Fruit fly (Drosophila melanogaster): Measurements from ENCODE around the gene Smyd5.

The Smyd5 gene

dm6 chr3R:21184373-21185132 is 34.0 kb downstream of the Smyd5 start (continued):
- TF ChIP-seq HmgD (GFP tag; optimal IDR thresholded peaks at IDR 0.05) (peak; percentile 70), tna (GFP tag; IDR thresholded peaks at IDR 0.05; ENCODE audit: partially characterized antibody) (no peak), jigr1 (GFP tag; IDR thresholded peaks at IDR 0.05) (no peak), Usf (GFP tag; optimal IDR thresholded peaks at IDR 0.05) (peak; percentile 37), kay (GFP tag; optimal IDR thresholded peaks at IDR 0.05) (no peak), CG8924 (tag; optimal IDR thresholded peaks at IDR 0.05) (peak; percentile 39), CG7556 (GFP tag; optimal IDR thresholded peaks at IDR 0.05) (no peak), CTCF (GFP tag; optimal IDR thresholded peaks at IDR 0.05) (peak; percentile 97), grau (tag; optimal IDR thresholded peaks at IDR 0.05) (peak; percentile 64), CG6689 (GFP tag; IDR thresholded peaks at IDR 0.05) (0 out of 2 replicates have a peak, but pooled peaks have one; percentile 33), Atf3 (GFP tag; optimal IDR thresholded peaks at IDR 0.05) (peak; percentile 68), CG1024 (GFP tag; IDR thresholded peaks at IDR 0.05) (peak; percentile 49; the same call in 1 of the 2 replicates), Side (GFP tag; optimal IDR thresholded peaks at IDR 0.05) (peak; percentile 59), sr (GFP tag; IDR thresholded peaks at IDR 0.05) (0 out of 3 replicates have a peak, but pooled peaks have one; percentile 43), mld (GFP tag; IDR thresholded peaks at IDR 0.05; ENCODE audit: partially characterized antibody) (no peak), D19B (GFP tag; optimal IDR thresholded peaks at IDR 0.05) (peak; percentile 36), chm (GFP tag; IDR thresholded peaks at IDR 0.05) (peak; percentile 81), CG17328 (GFP tag; IDR thresholded peaks at IDR 0.05) (peak; percentile 75), dimm (GFP tag; IDR thresholded peaks at IDR 0.05) (no peak), CG33557 (GFP tag; optimal IDR thresholded peaks at IDR 0.05) (peak; percentile 15), CG8388 (GFP tag; optimal IDR thresholded peaks at IDR 0.05) (peak; percentile 26), Neu2 (GFP tag; optimal IDR thresholded peaks at IDR 0.05; ENCODE audit: borderline replicate concordance) (no peak), HLHmδ (GFP tag; optimal IDR thresholded peaks at IDR 0.05) (peak; percentile 59), Dip2 (GFP tag; IDR thresholded peaks at IDR 0.05) (no peak), bigmax (GFP tag; optimal IDR thresholded peaks at IDR 0.05) (no peak), CHES-1-like (GFP tag; optimal IDR thresholded peaks at IDR 0.05) (peak; percentile 58), CG34376 (GFP tag; optimal IDR thresholded peaks at IDR 0.05) (peak; percentile 83), Rfx (GFP tag; IDR thresholded peaks at IDR 0.05) (peak; percentile 90), CG16863 (GFP tag; optimal IDR thresholded peaks at IDR 0.05) (peak; percentile 65), HLH3B (GFP tag; IDR thresholded peaks at IDR 0.05) (peak; percentile 63), br (optimal IDR thresholded peaks at IDR 0.05) (no peak), CG31388 (GFP tag; optimal IDR thresholded peaks at IDR 0.05) (peak; percentile 50), Kr (GFP tag; optimal IDR thresholded peaks at IDR 0.05) (no peak), bab2 (GFP tag; optimal IDR thresholded peaks at IDR 0.05) (peak; percentile 69), CG33213 (GFP tag; optimal IDR thresholded peaks at IDR 0.05) (peak; percentile 86), CG17829 (tag; optimal IDR thresholded peaks at IDR 0.05) (peak; percentile 65), tx (GFP tag; optimal IDR thresholded peaks at IDR 0.05) (peak; percentile 58), CG14710 (tag; optimal IDR thresholded peaks at IDR 0.05) (peak; percentile 55), Hr39 (optimal IDR thresholded peaks at IDR 0.05) (no peak), CG34224 (GFP tag; IDR thresholded peaks at IDR 0.05; ENCODE audit: partially characterized antibody) (no peak), cato (GFP tag; optimal IDR thresholded peaks at IDR 0.05; ENCODE audit: borderline replicate concordance) (peak; percentile 62), CG13624 (GFP tag; optimal IDR thresholded peaks at IDR 0.05) (peak; percentile 77), CG4707 (GFP tag; optimal IDR thresholded peaks at IDR 0.05) (peak; percentile 71), Pdp1 (GFP tag; optimal IDR thresholded peaks at IDR 0.05) (peak; percentile 68 to 71), Ada2b (GFP tag; IDR thresholded peaks at IDR 0.05) (peak; percentile 44), vnd (GFP tag; IDR thresholded peaks at IDR 0.05; ENCODE audit: partially characterized antibody) (no peak), tup (GFP tag; optimal IDR thresholded peaks at IDR 0.05) (peak; percentile 23), CG17361 (GFP tag; IDR thresholded peaks at IDR 0.05) (peak; percentile 60; the same call in 2 of the 3 replicates), Eip74EF (GFP tag; optimal IDR thresholded peaks at IDR 0.05) (peak in 1 of 2 experiments; percentile 93), Vsx1 (GFP tag; optimal IDR thresholded peaks at IDR 0.05) (peak; percentile 22)
